Worm (Caenorhabditis elegans) whole organism, mixed stage, embryonic: Measurements from ENCODE around the gene ceh-86.

Experiments
- M03D4.4 ChIP-seq: sonication (generic microtip); optimal IDR thresholded peaks from 2 replicates; lab custom pipeline; 2017; ENCODE audit warnings: mild to moderate bottlenecking, missing genetic modification characterization, missing compliant biosample characterization
- bed-3 ChIP-seq: fragments of 200-800 bp; sonication (Bioruptor generic); optimal IDR thresholded peaks from 3 replicates; lab custom pipeline; 2018; ENCODE audit warnings: mild to moderate bottlenecking, missing genetic modification characterization, moderate library complexity, missing compliant biosample characterization
- blmp-1 ChIP-seq: fragments of 150-350 bp; optimal IDR thresholded peaks from 2 replicates; lab custom pipeline; 2014; ENCODE audit warnings: missing biosample characterization, missing genetic modification characterization
- ceh-39 ChIP-seq: fragments of 150-350 bp; optimal IDR thresholded peaks from 2 replicates; lab custom pipeline; 2014; ENCODE audit warnings: missing biosample characterization, missing genetic modification characterization
- ceh-43 ChIP-seq: fragments of 200-800 bp; sonication (Bioruptor generic); optimal IDR thresholded peaks from 2 replicates; lab custom pipeline; 2018; ENCODE audit warnings: mild to moderate bottlenecking, missing genetic modification characterization, moderate library complexity, missing compliant biosample characterization
- ceh-83 ChIP-seq: fragments of 200-800 bp; sonication (Bioruptor generic); optimal IDR thresholded peaks from 2 replicates; lab custom pipeline; 2018; ENCODE audit warnings: mild to moderate bottlenecking, missing genetic modification characterization, missing compliant biosample characterization
- ces-1 ChIP-seq: fragments of 150-350 bp; optimal IDR thresholded peaks from 2 replicates; lab custom pipeline; 2014; ENCODE audit warnings: missing biosample characterization, missing genetic modification reagents, missing genetic modification characterization
- cnd-1 ChIP-seq: fragments of 200-800 bp; sonication (Bioruptor generic); optimal IDR thresholded peaks from 2 replicates; lab custom pipeline; 2018; ENCODE audit warnings: mild to moderate bottlenecking, missing genetic modification characterization, missing compliant biosample characterization
- drap-1 ChIP-seq: fragments of 200-800 bp; sonication (Bioruptor generic); optimal IDR thresholded peaks from 3 replicates; lab custom pipeline; 2018; ENCODE audit warnings: mild to moderate bottlenecking, missing genetic modification characterization, missing compliant biosample characterization
- elt-1 ChIP-seq: sonication (generic microtip); optimal IDR thresholded peaks from 2 replicates; lab custom pipeline; 2017; ENCODE audit warnings: missing genetic modification characterization, mild to moderate bottlenecking, missing compliant biosample characterization, antibody characterized with exemption, moderate library complexity, borderline replicate concordance; ENCODE audit not compliant: insufficient read depth
- elt-3 ChIP-seq: fragments of 150-350 bp; optimal IDR thresholded peaks from 2 replicates; lab custom pipeline; 2014; ENCODE audit warnings: missing biosample characterization, missing genetic modification characterization
- flh-1 ChIP-seq: fragments of 200-800 bp; sonication (Bioruptor generic); optimal IDR thresholded peaks from 2 replicates; lab custom pipeline; 2018; ENCODE audit warnings: mild to moderate bottlenecking, missing genetic modification characterization, moderate library complexity, missing compliant biosample characterization
- ham-2 ChIP-seq: fragments of 200-800 bp; sonication (Bioruptor generic); optimal IDR thresholded peaks from 2 replicates; lab custom pipeline; 2018; ENCODE audit warnings: mild to moderate bottlenecking, missing genetic modification characterization, missing compliant biosample characterization
- hlh-1 ChIP-seq: fragments of 150-350 bp; optimal IDR thresholded peaks from 2 replicates; lab custom pipeline; 2014; ENCODE audit warnings: missing biosample characterization, missing genetic modification reagents, missing genetic modification characterization
- lin-13 ChIP-seq: fragments of 150-350 bp; optimal IDR thresholded peaks from 2 replicates; lab custom pipeline; 2014; ENCODE audit warnings: missing biosample characterization, missing genetic modification characterization
- lin-32 ChIP-seq: fragments of 200-800 bp; sonication (Bioruptor generic); optimal IDR thresholded peaks from 2 replicates; lab custom pipeline; 2018; ENCODE audit warnings: mild to moderate bottlenecking, missing genetic modification characterization, missing compliant biosample characterization
- lsy-2 ChIP-seq: fragments of 150-350 bp; optimal IDR thresholded peaks from 2 replicates; lab custom pipeline; 2014; ENCODE audit warnings: missing biosample characterization, missing genetic modification characterization
- mab-5 ChIP-seq: fragments of 150-350 bp; optimal IDR thresholded peaks from 2 replicates; lab custom pipeline; 2014; ENCODE audit warnings: missing biosample characterization, missing genetic modification characterization
- mep-1 ChIP-seq: fragments of 150-350 bp; optimal IDR thresholded peaks from 2 replicates; lab custom pipeline; 2017; ENCODE audit warnings: missing biosample characterization, missing genetic modification reagents, missing genetic modification characterization, inconsistent platforms
- mls-2 ChIP-seq: sonication (generic microtip); optimal IDR thresholded peaks from 2 replicates; lab custom pipeline; 2016; ENCODE audit warnings: mild to moderate bottlenecking, missing genetic modification characterization, moderate library complexity, missing compliant biosample characterization
- nhr-12 ChIP-seq: fragments of 150-350 bp; optimal IDR thresholded peaks from 2 replicates; lab custom pipeline; 2014; ENCODE audit warnings: missing biosample characterization, missing genetic modification characterization
- nhr-2 ChIP-seq: fragments of 150-350 bp; optimal IDR thresholded peaks from 2 replicates; lab custom pipeline; 2014; ENCODE audit warnings: missing biosample characterization, missing genetic modification characterization
- nhr-237 ChIP-seq: fragments of 150-350 bp; optimal IDR thresholded peaks from 2 replicates; lab custom pipeline; 2014; ENCODE audit warnings: missing biosample characterization, missing genetic modification characterization
- nhr-76 ChIP-seq: sonication (generic microtip); optimal IDR thresholded peaks from 2 replicates; lab custom pipeline; 2017; ENCODE audit warnings: missing biosample characterization, missing genetic modification characterization
- pha-4 ChIP-seq: fragments of 150-350 bp; optimal IDR thresholded peaks from 2 replicates; lab custom pipeline; 2018; ENCODE audit warnings: missing biosample characterization, missing genetic modification reagents, missing genetic modification characterization
- sem-2 ChIP-seq: fragments of 200-800 bp; sonication (Bioruptor generic); optimal IDR thresholded peaks from 2 replicates; lab custom pipeline; 2018; ENCODE audit warnings: mild to moderate bottlenecking, missing genetic modification characterization, missing compliant biosample characterization
- snpc-4 ChIP-seq: fragments of 150-350 bp; optimal IDR thresholded peaks from 2 replicates; lab custom pipeline; 2014; ENCODE audit warnings: missing biosample characterization, missing genetic modification characterization
- sptf-1 ChIP-seq: sonication (generic microtip); optimal IDR thresholded peaks from 2 replicates; lab custom pipeline; 2017; ENCODE audit warnings: mild to moderate bottlenecking, missing genetic modification characterization, moderate library complexity, missing compliant biosample characterization
- tbx-8 ChIP-seq: fragments of 200-800 bp; sonication (Bioruptor generic); optimal IDR thresholded peaks from 2 replicates; lab custom pipeline; 2018; ENCODE audit warnings: mild to moderate bottlenecking, missing genetic modification characterization, moderate library complexity, missing compliant biosample characterization
- unc-120 ChIP-seq: sonication (generic microtip); optimal IDR thresholded peaks from 2 replicates; lab custom pipeline; 2017; ENCODE audit warnings: missing genetic modification characterization, missing compliant biosample characterization; ENCODE audit not compliant: poor library complexity, severe bottlenecking
- unc-39 ChIP-seq: fragments of 150-350 bp; optimal IDR thresholded peaks from 2 replicates; lab custom pipeline; 2014; ENCODE audit warnings: missing biosample characterization, missing genetic modification characterization
- unc-62 ChIP-seq: fragments of 150-350 bp; optimal IDR thresholded peaks from 2 replicates; lab custom pipeline; 2014; ENCODE audit warnings: missing biosample characterization, missing genetic modification reagents, missing genetic modification characterization
- zip-8 ChIP-seq: fragments of 150-350 bp; optimal IDR thresholded peaks from 2 replicates; lab custom pipeline; 2014; ENCODE audit warnings: missing biosample characterization, missing genetic modification characterization
- ztf-11 ChIP-seq: fragments of 150-350 bp; optimal IDR thresholded peaks from 2 replicates; lab custom pipeline; 2014; ENCODE audit warnings: missing biosample characterization, missing genetic modification characterization

Gene ceh-86

ce11 chrII:2422427-2422826 is 9.4 kb downstream of the ceh-86 start:
- TF ChIP-seq sem-2 (no peak), ces-1 (no peak), hlh-1 (no peak), mab-5 (tag; lab: Kevin White, UChicago) (no peak)

- TF ChIP-seq nhr-76 (no peak), lin-32 (GFP tag; lab: Kevin White, UChicago) (no peak), tbx-8 (GFP tag; lab: Kevin White, UChicago) (no peak), mep-1 (tag; lab: Kevin White, UChicago) (no peak), ceh-83 (GFP tag; lab: Kevin White, UChicago) (no peak), M03D4.4 (no peak), mls-2 (no peak), nhr-237 (tag; lab: Kevin White, UChicago) (no peak), ceh-43 (GFP tag; lab: Kevin White, UChicago) (no peak), elt-1 (tag; lab: Kevin White, UChicago) (no peak)
These were observed 10.0 kb downstream of the ceh-86 start, which contains the start of gene F42G2.2 for ce11 chrII:2421905-2422304. F42G2.2 (plus strand) TSS chrII:2422205.

ce11 chrII:2421185-2421584 is 10.7 kb downstream of the ceh-86 start:
- TF ChIP-seq zip-8 (tag; lab: Kevin White, UChicago), result no peak
- TF ChIP-seq mep-1 (tag; lab: Kevin White, UChicago), result no peak
- TF ChIP-seq snpc-4 (tag; lab: Kevin White, UChicago), result no peak
- TF ChIP-seq ces-1, result no peak
- TF ChIP-seq flh-1 (GFP tag; lab: Kevin White, UChicago), result no peak
- TF ChIP-seq ztf-11 (tag; lab: Kevin White, UChicago), result no peak
- no peak for TF ChIP-seq hlh-1
- no peak for TF ChIP-seq nhr-12
- no peak for TF ChIP-seq sptf-1 (tag; lab: Kevin White, UChicago)
- TF ChIP-seq ceh-83 (GFP tag; lab: Kevin White, UChicago), result no peak
- TF ChIP-seq lin-13 (tag; lab: Kevin White, UChicago), result no peak
- no peak for TF ChIP-seq drap-1 (GFP tag; lab: Kevin White, UChicago)
- no peak for TF ChIP-seq nhr-237 (tag; lab: Kevin White, UChicago)

- TF ChIP-seq nhr-237 (tag; lab: Kevin White, UChicago), result no peak
- TF ChIP-seq elt-3 (tag; lab: Kevin White, UChicago), result no peak
- no peak for TF ChIP-seq lin-13 (tag; lab: Kevin White, UChicago)
- no peak for TF ChIP-seq ces-1
- TF ChIP-seq ceh-43 (GFP tag; lab: Kevin White, UChicago), result no peak
- TF ChIP-seq blmp-1 (tag; lab: Kevin White, UChicago), result no peak
- TF ChIP-seq lin-32 (GFP tag; lab: Kevin White, UChicago), result no peak
- TF ChIP-seq lsy-2 (tag; lab: Kevin White, UChicago), result no peak
- no peak for TF ChIP-seq nhr-12
- no peak for TF ChIP-seq bed-3 (GFP tag; lab: Kevin White, UChicago)
- TF ChIP-seq unc-62 (GFP tag; lab: Kevin White, UChicago), result no peak
- TF ChIP-seq zip-8 (tag; lab: Kevin White, UChicago), result no peak
- no peak for TF ChIP-seq hlh-1
- TF ChIP-seq drap-1 (GFP tag; lab: Kevin White, UChicago), result no peak
- TF ChIP-seq unc-120 (tag; lab: Kevin White, UChicago), result no peak
- TF ChIP-seq tbx-8 (GFP tag; lab: Kevin White, UChicago), result no peak
- TF ChIP-seq unc-39 (tag; lab: Kevin White, UChicago), result no peak
- TF ChIP-seq mls-2, result no peak
- TF ChIP-seq, all 35 proteins: peak for 0
These were observed 11.2 kb downstream of the ceh-86 start for ce11 chrII:2420685-2421084.

ce11 chrII:2418836-2419235 is 13.0 kb downstream of the ceh-86 start, which contains the start of gene fbxc-20:
fbxc-20 (plus strand) TSS chrII:2419136.
- TF ChIP-seq lin-32 (GFP tag; lab: Kevin White, UChicago) (no peak), M03D4.4 (no peak), flh-1 (GFP tag; lab: Kevin White, UChicago) (no peak), ceh-39 (tag; lab: Kevin White, UChicago) (no peak), unc-120 (tag; lab: Kevin White, UChicago) (no peak), hlh-1 (no peak), nhr-2 (tag; lab: Kevin White, UChicago) (no peak), mab-5 (tag; lab: Kevin White, UChicago) (no peak), zip-8 (tag; lab: Kevin White, UChicago) (no peak), bed-3 (GFP tag; lab: Kevin White, UChicago) (no peak), pha-4 (tag; lab: Kevin White, UChicago) (no peak), cnd-1 (tag; lab: Kevin White, UChicago) (no peak), ces-1 (no peak), ceh-83 (GFP tag; lab: Kevin White, UChicago) (no peak), elt-1 (tag; lab: Kevin White, UChicago) (no peak), nhr-76 (no peak), blmp-1 (tag; lab: Kevin White, UChicago) (no peak), lsy-2 (tag; lab: Kevin White, UChicago) (no peak), unc-62 (GFP tag; lab: Kevin White, UChicago) (no peak), ham-2 (GFP tag; lab: Kevin White, UChicago) (no peak)
